Worm (Caenorhabditis elegans) whole organism, young adult: ENCODE measurements around the gene F19C6.3.

Source experiments
- B0019.2 ChIP-seq: fragments of 200-800 bp; sonication (Bioruptor generic); conservative IDR thresholded peaks from 2 replicates; pipeline ENCODE4 v1.3.6; 2022; ENCODE audit warnings: missing genetic modification reagents, missing genetic modification characterization, missing compliant biosample characterization
- B0261.1 ChIP-seq: sonication (generic microtip); optimal IDR thresholded peaks from 2 replicates; lab custom pipeline; 2016; ENCODE audit warnings: mild to moderate bottlenecking, missing genetic modification characterization, moderate library complexity, missing compliant biosample characterization
- C17E4.6 ChIP-seq: fragments of 200-800 bp; sonication (Bioruptor generic); IDR thresholded peaks from 2 replicates; pipeline ENCODE4 v1.3.6; 2022; ENCODE audit warnings: missing genetic modification reagents, missing genetic modification characterization, missing compliant biosample characterization
- F10E7.11 ChIP-seq: sonication (generic microtip); optimal IDR thresholded peaks from 2 replicates; lab custom pipeline; 2017; ENCODE audit warnings: mild to moderate bottlenecking, missing genetic modification characterization, moderate library complexity, missing compliant biosample characterization
- F22D6.2 ChIP-seq: sonication (generic microtip); optimal IDR thresholded peaks from 2 replicates; lab custom pipeline; 2016; ENCODE audit warnings: mild to moderate bottlenecking, missing genetic modification characterization, missing compliant biosample characterization
- F23B12.7 ChIP-seq: sonication (generic microtip); optimal IDR thresholded peaks from 2 replicates; lab custom pipeline; 2017; ENCODE audit warnings: missing genetic modification characterization, mild to moderate bottlenecking, missing compliant biosample characterization, antibody characterized with exemption, moderate library complexity; ENCODE audit not compliant: insufficient read depth
- F37B4.10 ChIP-seq: fragments of 200-800 bp; sonication (Bioruptor generic); IDR thresholded peaks from 2 replicates; pipeline ENCODE4 v1.3.6; 2022; ENCODE audit warnings: missing genetic modification characterization, missing compliant biosample characterization
- F55B11.4 ChIP-seq: sonication (generic microtip); optimal IDR thresholded peaks from 2 replicates; lab custom pipeline; 2016; ENCODE audit warnings: missing compliant biosample characterization, missing genetic modification characterization, borderline replicate concordance; ENCODE audit not compliant: insufficient read depth
- K12H6.12 ChIP-seq: fragments of 200-800 bp; sonication (Bioruptor generic); optimal IDR thresholded peaks from 2 replicates; lab custom pipeline; 2018; ENCODE audit warnings: mild to moderate bottlenecking, missing genetic modification characterization, missing compliant biosample characterization
- T07F8.4 ChIP-seq: sonication (generic microtip); optimal IDR thresholded peaks from 2 replicates; lab custom pipeline; 2016; ENCODE audit warnings: mild to moderate bottlenecking, missing genetic modification characterization, moderate library complexity, missing compliant biosample characterization
- ZK185.1 ChIP-seq: sonication (generic microtip); optimal IDR thresholded peaks from 2 replicates; lab custom pipeline; 2016; ENCODE audit warnings: mild to moderate bottlenecking, missing genetic modification characterization, missing compliant biosample characterization; ENCODE audit not compliant: poor library complexity, severe bottlenecking
- ama-1 ChIP-seq, 3 experiments: fragments of 150-350 bp in 1 of 3; sonication (generic microtip) in 2 of 3; optimal IDR thresholded peaks; 2 replicates each; lab custom pipeline; 2014 to 2018; ENCODE audit warnings: missing biosample characterization in 2 of 3, missing genetic modification characterization in 2 of 3, missing genetic modification reagents in 2 of 3
- attf-3 ChIP-seq: fragments of 200-800 bp; sonication (Bioruptor generic); conservative IDR thresholded peaks from 2 replicates; pipeline ENCODE4 v1.3.6; 2022; ENCODE audit warnings: missing genetic modification reagents, missing genetic modification characterization, missing compliant biosample characterization
- cebp-1 ChIP-seq, 2 experiments: fragments of 200-800 bp in 1 of 2; sonication (Bioruptor generic) in 1 of 2; sonication (generic microtip) in 1 of 2; IDR thresholded peaks in 1 of 2; optimal IDR thresholded peaks in 1 of 2; 2 replicates each; pipeline versions ENCODE4 v1.3.6 to Lab custom; 2017 to 2022; ENCODE audit warnings: missing compliant biosample characterization in 2 of 2, missing genetic modification characterization in 2 of 2, mild to moderate bottlenecking in 1 of 2, missing genetic modification reagents in 1 of 2, moderate library complexity in 1 of 2
- cebp-2 ChIP-seq: fragments of 200-800 bp; sonication (Bioruptor generic); IDR thresholded peaks from 2 replicates; pipeline ENCODE4 v1.3.6; 2022; ENCODE audit warnings: missing genetic modification characterization, missing compliant biosample characterization
- dpff-1 ChIP-seq: sonication (generic microtip); optimal IDR thresholded peaks from 2 replicates; lab custom pipeline; 2017; ENCODE audit warnings: mild to moderate bottlenecking, missing genetic modification characterization, missing compliant biosample characterization
- egl-44 ChIP-seq: fragments of 200-800 bp; sonication (Bioruptor generic); IDR thresholded peaks from 2 replicates; pipeline ENCODE4 v1.3.6; 2022; ENCODE audit warnings: missing genetic modification reagents, missing genetic modification characterization, missing compliant biosample characterization
- hlh-12 ChIP-seq: sonication (generic microtip); optimal IDR thresholded peaks from 2 replicates; lab custom pipeline; 2016; ENCODE audit warnings: missing genetic modification characterization, missing compliant biosample characterization
- hlh-26 ChIP-seq: fragments of 200-800 bp; sonication (Bioruptor generic); conservative IDR thresholded peaks from 2 replicates; pipeline ENCODE4 v1.3.6; 2022; ENCODE audit warnings: missing genetic modification reagents, missing genetic modification characterization, missing compliant biosample characterization
- hmg-1.2 ChIP-seq: fragments of 200-800 bp; sonication (Bioruptor generic); IDR thresholded peaks from 2 replicates; pipeline ENCODE4 v1.3.6; 2022; ENCODE audit warnings: missing genetic modification reagents, missing genetic modification characterization, missing compliant biosample characterization
- let-526 ChIP-seq: fragments of 200-800 bp; sonication (Bioruptor generic); IDR thresholded peaks from 2 replicates; pipeline ENCODE4 v1.3.6; 2022; ENCODE audit warnings: missing genetic modification reagents, missing genetic modification characterization, missing compliant biosample characterization
- lin-26 ChIP-seq: fragments of 200-800 bp; sonication (Bioruptor generic); IDR thresholded peaks from 2 replicates; pipeline ENCODE4 v1.3.6; 2022; ENCODE audit warnings: missing genetic modification reagents, missing genetic modification characterization, missing compliant biosample characterization
- lir-1 ChIP-seq: fragments of 200-800 bp; sonication (Bioruptor generic); conservative IDR thresholded peaks from 2 replicates; pipeline ENCODE4 v1.3.6; 2022; ENCODE audit warnings: missing genetic modification reagents, missing genetic modification characterization, missing compliant biosample characterization
- mel-28 ChIP-seq: sonication (generic microtip); optimal IDR thresholded peaks from 2 replicates; lab custom pipeline; 2016; ENCODE audit warnings: borderline replicate concordance, mild to moderate bottlenecking, missing genetic modification characterization, missing compliant biosample characterization
- mxl-1 ChIP-seq: sonication (generic microtip); optimal IDR thresholded peaks from 2 replicates; lab custom pipeline; 2016; ENCODE audit warnings: missing genetic modification characterization, missing compliant biosample characterization
- nfya-1 ChIP-seq: sonication (generic microtip); optimal IDR thresholded peaks from 2 replicates; lab custom pipeline; 2017; ENCODE audit warnings: antibody characterized with exemption, missing compliant biosample characterization, missing genetic modification characterization, borderline replicate concordance; ENCODE audit not compliant: insufficient read depth
- nfya-2 ChIP-seq: fragments of 200-800 bp; sonication (Bioruptor generic); IDR thresholded peaks from 2 replicates; pipeline ENCODE4 v1.3.6; 2022; ENCODE audit warnings: missing genetic modification reagents, missing genetic modification characterization, missing compliant biosample characterization
- nhr-27 ChIP-seq: fragments of 200-800 bp; sonication (Bioruptor generic); optimal IDR thresholded peaks from 2 replicates; lab custom pipeline; 2018; ENCODE audit warnings: mild to moderate bottlenecking, missing genetic modification characterization, moderate library complexity, missing compliant biosample characterization
- nhr-90 ChIP-seq: sonication (generic microtip); optimal IDR thresholded peaks from 2 replicates; lab custom pipeline; 2016; ENCODE audit warnings: missing genotype, mild to moderate bottlenecking, missing genetic modification characterization, missing compliant biosample characterization
- rcor-1 ChIP-seq: fragments of 200-800 bp; sonication (Bioruptor generic); IDR thresholded peaks from 2 replicates; pipeline ENCODE4 v1.3.6; 2022; ENCODE audit warnings: missing genetic modification reagents, missing genetic modification characterization, missing compliant biosample characterization
- repo-1 ChIP-seq: sonication (generic microtip); optimal IDR thresholded peaks from 2 replicates; lab custom pipeline; 2017; ENCODE audit warnings: mild to moderate bottlenecking, missing genetic modification characterization, missing compliant biosample characterization
- rpc-1 ChIP-seq, 2 experiments: fragments of 150-350 bp in 1 of 2; sonication (generic microtip) in 1 of 2; optimal IDR thresholded peaks; 2 replicates each; lab custom pipeline; 2014 to 2018; ENCODE audit warnings: missing biosample characterization in 1 of 2, missing genetic modification characterization in 1 of 2, missing genetic modification reagents in 1 of 2, missing genotype in 1 of 2
- snpc-1.1 ChIP-seq: sonication (generic microtip); optimal IDR thresholded peaks from 2 replicates; lab custom pipeline; 2017; ENCODE audit warnings: missing genetic modification characterization, mild to moderate bottlenecking, missing compliant biosample characterization, antibody characterized with exemption, moderate library complexity, missing genotype, missing genetic modification reagents; ENCODE audit not compliant: insufficient read depth
- snpc-1.3 ChIP-seq: sonication (generic microtip); optimal IDR thresholded peaks from 2 replicates; lab custom pipeline; 2017; ENCODE audit warnings: missing genetic modification characterization, mild to moderate bottlenecking, missing compliant biosample characterization, antibody characterized with exemption, moderate library complexity, missing genotype, missing genetic modification reagents; ENCODE audit not compliant: insufficient read depth
- somi-1 ChIP-seq: fragments of 200-800 bp; sonication (Bioruptor generic); optimal IDR thresholded peaks from 2 replicates; lab custom pipeline; 2018; ENCODE audit warnings: mild to moderate bottlenecking, missing genetic modification characterization, missing compliant biosample characterization
- tbx-9 ChIP-seq: sonication (generic microtip); optimal IDR thresholded peaks from 2 replicates; lab custom pipeline; 2016; ENCODE audit warnings: borderline replicate concordance, missing genetic modification characterization, inconsistent platforms, missing compliant biosample characterization
- tlf-1 ChIP-seq: fragments of 200-800 bp; sonication (Bioruptor generic); optimal IDR thresholded peaks from 2 replicates; lab custom pipeline; 2018; ENCODE audit warnings: mild to moderate bottlenecking, missing genetic modification characterization, missing compliant biosample characterization
- zfh-2 ChIP-seq: fragments of 200-800 bp; sonication (Bioruptor generic); conservative IDR thresholded peaks from 2 replicates; pipeline ENCODE4 v1.3.6; 2022; ENCODE audit warnings: missing genetic modification reagents, missing genetic modification characterization, missing compliant biosample characterization
- ztf-22 ChIP-seq: fragments of 200-800 bp; sonication (Bioruptor generic); optimal IDR thresholded peaks from 2 replicates; lab custom pipeline; 2018; ENCODE audit warnings: mild to moderate bottlenecking, missing genetic modification characterization, moderate library complexity, missing compliant biosample characterization
- ztf-3 ChIP-seq: fragments of 200-800 bp; sonication (Bioruptor generic); optimal IDR thresholded peaks from 2 replicates; lab custom pipeline; 2018; ENCODE audit warnings: mild to moderate bottlenecking, missing genetic modification characterization, missing compliant biosample characterization

The F19C6.3 gene

DNA sequence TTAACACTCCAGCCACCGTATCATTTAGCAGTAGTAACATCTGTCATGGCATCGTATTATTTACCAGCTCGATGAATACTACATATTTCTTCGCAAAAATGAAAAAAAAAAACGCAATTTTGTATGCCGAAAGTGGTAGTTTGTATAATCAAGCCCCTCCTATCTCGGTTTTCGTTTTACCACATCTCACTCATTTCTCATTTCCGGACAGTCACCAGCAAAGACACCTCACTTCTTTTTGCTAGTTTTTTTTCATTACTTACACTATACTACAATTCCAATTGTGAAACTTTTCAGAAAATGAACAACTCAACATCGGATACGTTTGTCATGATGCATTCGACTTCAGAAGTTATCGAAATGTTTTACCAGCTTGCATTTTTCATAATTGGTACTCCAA lies 40.6 kb upstream of the F19C6.3 start, which contains the start of gene gnrr-3:
Gene gnrr-3 (plus strand): TSS at position 301 of the 400 bp plus-strand sequence.
- TF ChIP-seq nhr-27 (tag; lab: Kevin White, UChicago) (no peak), B0261.1 (tag; lab: Kevin White, UChicago) (no peak), dpff-1 (tag; lab: Kevin White, UChicago) (no peak), T07F8.4 (tag; lab: Kevin White, UChicago) (no peak), ZK185.1 (no peak), hlh-12 (tag; lab: Kevin White, UChicago) (no peak), egl-44 (no peak), attf-3 (GFP tag; lab: Robert Waterston, UW) (no peak)

DNA sequence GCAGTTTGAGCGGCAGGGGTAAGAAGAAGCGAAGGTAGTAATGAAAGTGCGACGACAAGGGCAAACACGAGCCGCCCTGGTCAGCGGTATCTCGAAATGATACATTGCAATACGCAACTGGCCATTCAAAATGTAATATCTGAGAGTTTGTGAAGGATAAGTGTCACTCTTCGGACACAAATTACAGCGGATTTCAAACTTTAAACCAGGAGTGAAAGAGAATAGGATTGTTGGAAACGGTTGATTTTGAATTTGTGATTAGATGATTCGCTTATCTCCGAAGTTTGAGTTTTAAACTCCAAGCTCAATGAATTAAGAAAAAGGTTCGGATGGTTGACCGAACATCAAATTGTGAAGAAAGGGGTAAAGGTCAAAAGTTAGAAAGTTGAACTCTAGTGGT lies 38.8 kb upstream of the F19C6.3 start, which contains the start of gene ZC374.2:
Gene ZC374.2 (minus strand): TSS at position 101 of the 400 bp plus-strand sequence.
- no peak for TF ChIP-seq zfh-2
- TF ChIP-seq cebp-2 (GFP tag; lab: Robert Waterston, UW): no peak
- no peak for TF ChIP-seq nfya-1 (tag; lab: Kevin White, UChicago)
- no peak for TF ChIP-seq rpc-1 (optimal IDR thresholded peaks at IDR 0.05; lab: Kevin White, UChicago)
- no peak for TF ChIP-seq rpc-1 (tag; optimal IDR thresholded peaks at IDR 0.05; lab: Kevin White, UChicago)
- TF ChIP-seq snpc-1.3 (tag; lab: Kevin White, UChicago): no peak
- no peak for TF ChIP-seq lin-26
- TF ChIP-seq cebp-1 (GFP tag; IDR thresholded peaks at IDR 0.05; lab: Robert Waterston, UW): no peak
- no peak for TF ChIP-seq cebp-1 (tag; optimal IDR thresholded peaks at IDR 0.05; lab: Kevin White, UChicago)
- TF ChIP-seq lir-1 (GFP tag; lab: Robert Waterston, UW): no peak

DNA sequence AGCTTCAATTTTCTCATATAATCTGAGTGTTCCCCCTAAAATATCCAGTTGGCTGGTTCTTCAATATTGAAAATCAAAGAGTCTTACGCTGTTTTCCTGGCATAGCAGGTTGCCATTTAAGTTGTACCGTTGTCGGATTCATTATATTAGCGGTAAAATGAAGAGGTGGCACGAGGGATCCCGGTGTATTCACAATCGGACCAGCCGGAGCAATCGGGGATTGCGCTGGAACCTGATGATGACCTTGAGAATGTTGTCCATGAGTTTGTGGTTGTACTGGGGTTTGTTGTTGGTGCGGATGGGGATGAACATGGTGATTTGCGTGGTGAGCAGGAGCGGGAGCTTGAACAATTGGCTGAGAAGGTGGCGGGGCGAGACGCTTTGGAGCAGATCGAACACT lies 35.9 kb upstream of the F19C6.3 start:
- no peak for TF ChIP-seq egl-44
- no peak for TF ChIP-seq mxl-1 (tag; lab: Kevin White, UChicago)
- no peak for TF ChIP-seq dpff-1 (tag; lab: Kevin White, UChicago)
- TF ChIP-seq F22D6.2 (tag; lab: Kevin White, UChicago): no peak
- TF ChIP-seq B0019.2 (GFP tag; lab: Robert Waterston, UW): no peak
- no peak for TF ChIP-seq ztf-22
- TF ChIP-seq lin-26: no peak
- TF ChIP-seq nfya-2 (GFP tag; lab: Robert Waterston, UW): no peak
- TF ChIP-seq let-526: no peak

DNA sequence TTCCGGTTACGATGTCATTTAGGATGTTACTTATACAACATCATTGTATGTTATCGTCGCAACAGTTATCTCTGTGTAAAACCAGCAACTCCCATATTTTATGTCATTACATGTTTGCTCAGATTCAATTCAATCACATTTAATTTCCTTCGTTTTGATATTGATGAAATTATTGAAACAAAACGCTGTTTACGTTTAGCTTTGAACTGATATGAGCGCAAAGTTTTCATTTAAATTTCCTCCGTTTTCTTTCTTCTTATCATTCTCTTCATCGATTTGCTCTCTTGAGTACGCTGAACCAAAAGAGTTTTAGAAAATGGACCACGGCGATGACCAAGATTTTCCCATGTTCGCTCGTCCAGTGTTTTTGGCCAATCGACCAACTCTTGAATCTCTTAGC lies 22.3 kb upstream of the F19C6.3 start, which contains the start of gene sek-6:
Gene sek-6 (plus strand): TSS at position 315 of the 400 bp plus-strand sequence.
- TF ChIP-seq snpc-1.3 (tag; lab: Kevin White, UChicago) (no peak), ztf-3 (GFP tag; lab: Kevin White, UChicago) (no peak), F10E7.11 (no peak), F22D6.2 (tag; lab: Kevin White, UChicago) (no peak), mel-28 (tag; lab: Kevin White, UChicago) (no peak), mxl-1 (tag; lab: Kevin White, UChicago) (no peak), ZK185.1 (no peak), ama-1 (optimal IDR thresholded peaks at IDR 0.05; lab: Kevin White, UChicago) (no peak), ama-1 (GFP tag; optimal IDR thresholded peaks at IDR 0.05; lab: Kevin White, UChicago) (no peak), F37B4.10 (GFP tag; lab: Robert Waterston, UW) (no peak), tbx-9 (tag; lab: Kevin White, UChicago) (no peak)

ce11 chrX:10027556-10027955 lies 19.0 kb upstream of the F19C6.3 start, which contains the start of gene mkk-4:
Gene mkk-4, plus strand, starts transcription at chrX:10027856.
- no peak for TF ChIP-seq hlh-26 (GFP tag; lab: Robert Waterston, UW)
- no peak for TF ChIP-seq hmg-1.2 (GFP tag; lab: Robert Waterston, UW)
- no peak for TF ChIP-seq C17E4.6 (GFP tag; lab: Robert Waterston, UW)
- TF ChIP-seq rcor-1 (GFP tag; lab: Robert Waterston, UW): no peak
- TF ChIP-seq repo-1 (tag; lab: Kevin White, UChicago): no peak
- TF ChIP-seq nhr-90 (tag; lab: Kevin White, UChicago): no peak
- no peak for TF ChIP-seq snpc-1.1
- TF ChIP-seq F55B11.4 (tag; lab: Kevin White, UChicago): no peak
- TF ChIP-seq tlf-1 (GFP tag; lab: Kevin White, UChicago): no peak
- TF ChIP-seq K12H6.12 (tag; lab: Kevin White, UChicago): no peak
- TF ChIP-seq F23B12.7: no peak
- no peak for TF ChIP-seq somi-1 (GFP tag; lab: Kevin White, UChicago)
